Fruit fly (Drosophila melanogaster) whole organism, embryonic: ENCODE measurements around the gene Fife.

Experiments used
- Asciz ChIP-seq: fragments of 200-800 bp; sonication (Bioruptor generic); optimal IDR thresholded peaks from 2 replicates; lab custom pipeline; 2017; ENCODE audit warnings: missing biosample characterization, mild to moderate bottlenecking, missing genetic modification characterization, missing genetic modification reagents
- Atf6 ChIP-seq: fragments of 200-800 bp; sonication (Bioruptor generic); IDR thresholded peaks from 2 replicates; pipeline ENCODE4 v1.3.6; 2022; ENCODE audit warnings: missing biosample characterization, missing genetic modification characterization
- CG10321 ChIP-seq: fragments of 200-800 bp; sonication (Bioruptor generic); IDR thresholded peaks from 2 replicates; pipeline ENCODE4 v1.3.6; 2022; ENCODE audit warnings: missing biosample characterization, missing genetic modification characterization
- CG10543 ChIP-seq: fragments of 200-800 bp; sonication (Bioruptor generic); optimal IDR thresholded peaks from 3 replicates; lab custom pipeline; 2017; ENCODE audit warnings: missing biosample characterization, mild to moderate bottlenecking, missing genetic modification characterization, moderate library complexity
- CG12219 ChIP-seq: fragments of 200-800 bp; sonication (Bioruptor generic); optimal IDR thresholded peaks from 3 replicates; lab custom pipeline; 2018; ENCODE audit warnings: missing biosample characterization, mild to moderate bottlenecking, missing genetic modification characterization
- CG13296 ChIP-seq: fragments of 200-800 bp; sonication (Bioruptor generic); optimal IDR thresholded peaks from 3 replicates; lab custom pipeline; 2018; ENCODE audit warnings: missing biosample characterization, mild to moderate bottlenecking, missing genetic modification characterization
- CG15514 ChIP-seq: fragments of 200-800 bp; sonication (Bioruptor generic); optimal IDR thresholded peaks from 3 replicates; lab custom pipeline; 2017; ENCODE audit warnings: missing biosample characterization, missing genetic modification characterization, mild to moderate bottlenecking, moderate library complexity, missing genetic modification reagents
- CG16863 ChIP-seq: fragments of 200-800 bp; sonication (Bioruptor generic); optimal IDR thresholded peaks from 3 replicates; lab custom pipeline; 2016; ENCODE audit warnings: missing biosample characterization, missing genetic modification characterization
- CG17802 ChIP-seq: fragments of 200-800 bp; sonication (Bioruptor generic); optimal IDR thresholded peaks from 2 replicates; lab custom pipeline; 2018; ENCODE audit warnings: missing biosample characterization, mild to moderate bottlenecking, missing genetic modification characterization, moderate library complexity
- CG18262 ChIP-seq: fragments of 200-800 bp; optimal IDR thresholded peaks from 3 replicates; lab custom pipeline; 2019; ENCODE audit warnings: missing biosample characterization, mild to moderate bottlenecking, missing genetic modification characterization, moderate library complexity
- CG31388 ChIP-seq: fragments of 200-800 bp; sonication (Bioruptor generic); optimal IDR thresholded peaks from 2 replicates; lab custom pipeline; 2016; ENCODE audit warnings: missing biosample characterization, missing genetic modification characterization
- CG3847 ChIP-seq: fragments of 200-800 bp; sonication (Bioruptor generic); IDR thresholded peaks from 2 replicates; pipeline ENCODE4 v1.3.6; 2022; ENCODE audit warnings: missing biosample characterization, missing genetic modification characterization
- CG4707 ChIP-seq: fragments of 200-800 bp; sonication (Bioruptor generic); optimal IDR thresholded peaks from 2 replicates; lab custom pipeline; 2018; ENCODE audit warnings: missing biosample characterization, mild to moderate bottlenecking, missing genetic modification characterization, moderate library complexity
- CG6272 ChIP-seq: fragments of 200-800 bp; sonication (Bioruptor generic); IDR thresholded peaks from 2 replicates; pipeline ENCODE4 v1.3.6; 2022; ENCODE audit warnings: missing biosample characterization, missing genetic modification characterization
- CG7357 ChIP-seq: fragments of 200-800 bp; sonication (Bioruptor generic); IDR thresholded peaks from 3 replicates; pipeline ENCODE4 v1.3.6; 2022; ENCODE audit warnings: missing biosample characterization, missing genetic modification characterization
- Camta ChIP-seq: fragments of 200-800 bp; sonication (Bioruptor generic); optimal IDR thresholded peaks from 2 replicates; lab custom pipeline; 2016; ENCODE audit warnings: missing biosample characterization, missing genetic modification characterization
- Dad ChIP-seq: fragments of 200-800 bp; sonication (Bioruptor generic); optimal IDR thresholded peaks from 3 replicates; lab custom pipeline; 2016; ENCODE audit warnings: missing biosample characterization, missing genetic modification characterization
- Doc2 ChIP-seq: fragments of 200-800 bp; sonication (Bioruptor generic); IDR thresholded peaks from 2 replicates; pipeline ENCODE4 v1.3.6; 2022; ENCODE audit warnings: missing biosample characterization, missing genetic modification characterization
- Eip74EF ChIP-seq, 2 experiments: fragments of 200-800 bp in 1 of 2; fragments of >200 bp in 1 of 2; sonication (Bioruptor generic) in 1 of 2; optimal IDR thresholded peaks; 2 replicates each; lab custom pipeline; 2017 to 2019; ENCODE audit warnings: missing biosample characterization in 2 of 2, missing genetic modification characterization in 2 of 2, mild to moderate bottlenecking in 1 of 2, moderate library complexity in 1 of 2
- H15 ChIP-seq: fragments of 200-800 bp; sonication (Bioruptor generic); IDR thresholded peaks from 3 replicates; pipeline ENCODE4 v1.3.6; 2022; ENCODE audit warnings: missing biosample characterization, missing genetic modification characterization
- HLHmδ ChIP-seq: fragments of 200-800 bp; sonication (Bioruptor generic); optimal IDR thresholded peaks from 2 replicates; lab custom pipeline; 2018; ENCODE audit warnings: missing biosample characterization, mild to moderate bottlenecking, missing genetic modification characterization, moderate library complexity
- Hey ChIP-seq: fragments of 200-800 bp; sonication (Bioruptor generic); optimal IDR thresholded peaks from 3 replicates; lab custom pipeline; 2018; ENCODE audit warnings: missing biosample characterization, mild to moderate bottlenecking, missing genetic modification characterization
- Myb ChIP-seq: fragments of 200-800 bp; sonication (Bioruptor generic); optimal IDR thresholded peaks from 2 replicates; lab custom pipeline; 2016; ENCODE audit warnings: missing biosample characterization, missing genetic modification characterization
- NK7.1 ChIP-seq: fragments of 200-800 bp; sonication (Bioruptor generic); optimal IDR thresholded peaks from 3 replicates; lab custom pipeline; 2016; ENCODE audit warnings: missing biosample characterization, missing genetic modification characterization
- Nf-YB ChIP-seq: fragments of 200-800 bp; sonication (Bioruptor generic); optimal IDR thresholded peaks from 3 replicates; lab custom pipeline; 2019; ENCODE audit warnings: missing biosample characterization, mild to moderate bottlenecking, missing genetic modification characterization, moderate library complexity
- Nf-YC ChIP-seq: fragments of 200-800 bp; optimal IDR thresholded peaks from 3 replicates; lab custom pipeline; 2019; ENCODE audit warnings: missing biosample characterization, mild to moderate bottlenecking, missing genetic modification characterization, moderate library complexity
- Ptx1 ChIP-seq: fragments of 200-800 bp; sonication (Bioruptor generic); IDR thresholded peaks from 2 replicates; pipeline ENCODE4 v1.3.6; 2022; ENCODE audit warnings: missing biosample characterization, missing genetic modification characterization
- Usf ChIP-seq: fragments of 200-800 bp; sonication (Bioruptor generic); optimal IDR thresholded peaks from 2 replicates; lab custom pipeline; 2017; ENCODE audit warnings: missing genotype, missing biosample characterization, missing genetic modification characterization
- ac ChIP-seq: fragments of 200-800 bp; sonication (Bioruptor generic); optimal IDR thresholded peaks from 3 replicates; lab custom pipeline; 2017; ENCODE audit warnings: missing biosample characterization, mild to moderate bottlenecking, missing genetic modification characterization
- bsh ChIP-seq, 2 experiments: fragments of 200-800 bp; sonication (Bioruptor generic); optimal IDR thresholded peaks; 2 replicates each; lab custom pipeline; 2017 to 2018; ENCODE audit warnings: mild to moderate bottlenecking in 2 of 2, missing biosample characterization in 2 of 2, missing genetic modification characterization in 2 of 2, moderate library complexity in 1 of 2
- cad ChIP-seq: fragments of >200 bp; optimal IDR thresholded peaks from 2 replicates; lab custom pipeline; 2017; ENCODE audit warnings: missing biosample characterization, missing genetic modification characterization
- chn ChIP-seq: fragments of 200-800 bp; sonication (Bioruptor generic); optimal IDR thresholded peaks from 2 replicates; lab custom pipeline; 2016; ENCODE audit warnings: missing biosample characterization, missing genetic modification characterization
- crc ChIP-seq: fragments of 200-800 bp; sonication (Bioruptor generic); optimal IDR thresholded peaks from 2 replicates; lab custom pipeline; 2016; ENCODE audit warnings: missing biosample characterization, missing genetic modification characterization
- cwo ChIP-seq: fragments of 200-800 bp; sonication (Bioruptor generic); optimal IDR thresholded peaks from 3 replicates; lab custom pipeline; 2017; ENCODE audit warnings: missing biosample characterization, missing genetic modification characterization, mild to moderate bottlenecking, moderate library complexity, missing genetic modification reagents
- dm ChIP-seq: fragments of 200-800 bp; sonication (Bioruptor generic); optimal IDR thresholded peaks from 3 replicates; lab custom pipeline; 2016; ENCODE audit warnings: missing biosample characterization, missing genetic modification characterization
- dmrt99B ChIP-seq: fragments of 200-800 bp; sonication (Bioruptor generic); optimal IDR thresholded peaks from 2 replicates; lab custom pipeline; 2018; ENCODE audit warnings: missing biosample characterization, mild to moderate bottlenecking, missing genetic modification characterization, moderate library complexity
- gt ChIP-seq: fragments of 200-800 bp; sonication (Bioruptor generic); IDR thresholded peaks from 2 replicates; pipeline ENCODE4 v1.3.6; 2022; ENCODE audit warnings: missing biosample characterization, missing genetic modification characterization
- her ChIP-seq: fragments of 200-800 bp; sonication (Bioruptor generic); optimal IDR thresholded peaks from 2 replicates; lab custom pipeline; 2016; ENCODE audit warnings: missing biosample characterization, missing genetic modification characterization
- insv ChIP-seq, 2 experiments: fragments of 200-800 bp; sonication (Bioruptor generic); optimal IDR thresholded peaks; 3 replicates each; lab custom pipeline; 2016 to 2018; ENCODE audit warnings: missing biosample characterization in 2 of 2, missing genetic modification characterization in 2 of 2
- nmo ChIP-seq: fragments of 200-800 bp; sonication (Bioruptor generic); optimal IDR thresholded peaks from 2 replicates; lab custom pipeline; 2018; ENCODE audit warnings: missing biosample characterization, mild to moderate bottlenecking, missing genetic modification characterization, moderate library complexity
- nom ChIP-seq: fragments of 200-800 bp; sonication (Bioruptor generic); optimal IDR thresholded peaks from 2 replicates; lab custom pipeline; 2017; ENCODE audit warnings: missing biosample characterization, missing genetic modification characterization, mild to moderate bottlenecking, moderate library complexity, missing genetic modification reagents
- onecut ChIP-seq: fragments of 200-800 bp; sonication (Bioruptor generic); IDR thresholded peaks from 2 replicates; pipeline ENCODE4 v1.3.6; 2022; ENCODE audit warnings: missing biosample characterization, missing genetic modification characterization
- ranshi ChIP-seq: fragments of 200-800 bp; sonication (Bioruptor generic); IDR thresholded peaks from 2 replicates; pipeline ENCODE4 v1.3.6; 2022; ENCODE audit warnings: missing biosample characterization, missing genetic modification characterization
- scrt ChIP-seq: fragments of 200-800 bp; sonication (Bioruptor generic); optimal IDR thresholded peaks from 2 replicates; lab custom pipeline; 2018; ENCODE audit warnings: missing biosample characterization, mild to moderate bottlenecking, missing genetic modification characterization, moderate library complexity
- sd ChIP-seq: fragments of 200-800 bp; sonication (Bioruptor generic); optimal IDR thresholded peaks from 3 replicates; lab custom pipeline; 2018; ENCODE audit warnings: missing biosample characterization, mild to moderate bottlenecking, missing genetic modification characterization, moderate library complexity
- sob ChIP-seq: fragments of 200-800 bp; sonication (Bioruptor generic); IDR thresholded peaks from 2 replicates; pipeline ENCODE4 v1.3.6; 2022; ENCODE audit warnings: missing biosample characterization, missing genetic modification characterization
- tgo ChIP-seq: fragments of 200-800 bp; sonication (Bioruptor generic); IDR thresholded peaks from 3 replicates; pipeline ENCODE4 v1.3.6; 2022; ENCODE audit warnings: missing biosample characterization, missing genetic modification characterization
- toy ChIP-seq: fragments of 200-800 bp; sonication (Bioruptor generic); IDR thresholded peaks from 2 replicates; pipeline ENCODE4 v1.3.6; 2022; ENCODE audit warnings: missing biosample characterization, missing genetic modification characterization
- twi ChIP-seq: fragments of 200-800 bp; optimal IDR thresholded peaks from 2 replicates; lab custom pipeline; 2019; ENCODE audit warnings: missing biosample characterization, mild to moderate bottlenecking, missing genetic modification characterization, moderate library complexity
- vnd ChIP-seq: fragments of 200-800 bp; sonication (Bioruptor generic); IDR thresholded peaks from 3 replicates; pipeline ENCODE4 v1.3.6; 2022; ENCODE audit warnings: missing biosample characterization, missing genetic modification characterization; ENCODE audit not compliant: partially characterized antibody
- zfh1 ChIP-seq: fragments of 200-800 bp; sonication (Bioruptor generic); IDR thresholded peaks from 3 replicates; pipeline ENCODE4 v1.3.6; 2022; ENCODE audit warnings: missing biosample characterization, missing genetic modification characterization

The Fife gene

dm6 chr3L:2733208-2733607 lies 21.7 kb upstream of the Fife start:
- TF ChIP-seq CG7357 (peak; percentile 58; the same call in 1 of the 3 replicates), ranshi (GFP tag; lab: Robert Waterston, UW) (peak; percentile 65; the same call in 1 of the 2 replicates), vnd (GFP tag; lab: Robert Waterston, UW) (no peak), scrt (peak; percentile 44), HLHmδ (GFP tag; lab: Kevin White, UChicago) (no peak), Ptx1 (peak; percentile 76), sob (GFP tag; lab: Robert Waterston, UW) (peak; percentile 83), her (peak; percentile 52), CG16863 (GFP tag; lab: Kevin White, UChicago) (peak; percentile 52), ac (GFP tag; lab: Kevin White, UChicago) (no peak), CG4707 (GFP tag; lab: Kevin White, UChicago) (no peak), CG12219 (GFP tag; lab: Kevin White, UChicago) (peak; percentile 60), Doc2 (no peak), tgo (GFP tag; lab: Robert Waterston, UW) (peak; percentile 72), CG10543 (GFP tag; lab: Kevin White, UChicago) (no peak), onecut (GFP tag; lab: Robert Waterston, UW) (peak; percentile 20; the same call in 1 of the 2 replicates), nmo (GFP tag; lab: Kevin White, UChicago) (peak; percentile 68), sd (tag; lab: Kevin White, UChicago) (no peak), CG15514 (GFP tag; lab: Kevin White, UChicago) (peak; percentile 52), insv (GFP tag; optimal IDR thresholded peaks at IDR 0.05; lab: Kevin White, UChicago) (no peak), CG31388 (no peak), Camta (GFP tag; lab: Kevin White, UChicago) (peak; percentile 56), dm (GFP tag; lab: Kevin White, UChicago) (no peak), Eip74EF (GFP tag; optimal IDR thresholded peaks at IDR 0.05; lab: Kevin White, UChicago) (peak in 1 of 2 experiments; percentile 45), chn (GFP tag; lab: Kevin White, UChicago) (peak; percentile 51), Atf6 (GFP tag; lab: Robert Waterston, UW) (peak; percentile 85), bsh (GFP tag; optimal IDR thresholded peaks at IDR 0.05; lab: Kevin White, UChicago) (peak in 1 of 2 experiments; percentile 65), crc (GFP tag; lab: Kevin White, UChicago) (peak; percentile 55), Hey (tag; lab: Kevin White, UChicago) (no peak), Asciz (GFP tag; lab: Kevin White, UChicago) (no peak), Myb (GFP tag; lab: Kevin White, UChicago) (peak; percentile 32), zfh1 (GFP tag; lab: Robert Waterston, UW) (peak; percentile 61; the same call in 2 of the 3 replicates), dmrt99B (peak; percentile 34), gt (GFP tag; lab: Robert Waterston, UW) (no peak), CG17802 (tag; lab: Kevin White, UChicago) (no peak), CG18262 (tag; lab: Kevin White, UChicago) (peak; percentile 44), nom (GFP tag; lab: Kevin White, UChicago) (no peak), CG10321 (peak; percentile 36; the same call in 1 of the 2 replicates), Nf-YC (tag; lab: Kevin White, UChicago) (no peak), Usf (GFP tag; lab: Kevin White, UChicago) (no peak), H15 (GFP tag; lab: Robert Waterston, UW) (peak; percentile 64), NK7.1 (peak; percentile 53), CG6272 (peak; percentile 9; the same call in 1 of the 2 replicates), toy (GFP tag; lab: Robert Waterston, UW) (peak; percentile 37; the same call in 1 of the 2 replicates), Nf-YB (GFP tag; lab: Kevin White, UChicago) (no peak), cad (GFP tag; lab: Kevin White, UChicago) (no peak), cwo (peak; percentile 47), twi (tag; lab: Kevin White, UChicago) (no peak), CG3847 (GFP tag; lab: Robert Waterston, UW) (peak; percentile 66), Dad (GFP tag; lab: Kevin White, UChicago) (peak; percentile 65), CG13296 (GFP tag; lab: Kevin White, UChicago) (no peak)
